Worm (Caenorhabditis elegans) whole organism, L1 larva: Measurements from ENCODE around the gene idpp-5.

Experiments used
- C16A3.4 ChIP-seq: fragments of 150-350 bp; optimal IDR thresholded peaks from 2 replicates; lab custom pipeline; 2014; ENCODE audit warnings: missing biosample characterization, missing genetic modification characterization
- C34B4.2 ChIP-seq: sonication (generic microtip); optimal IDR thresholded peaks from 2 replicates; lab custom pipeline; 2017; ENCODE audit warnings: mild to moderate bottlenecking, missing genetic modification characterization, missing compliant biosample characterization
- F16B12.6 ChIP-seq: fragments of 150-350 bp; optimal IDR thresholded peaks from 2 replicates; lab custom pipeline; 2014; ENCODE audit warnings: missing biosample characterization, missing genetic modification characterization
- aly-2 ChIP-seq: fragments of 150-350 bp; optimal IDR thresholded peaks from 2 replicates; lab custom pipeline; 2014; ENCODE audit warnings: missing biosample characterization, missing genetic modification characterization
- ama-1 ChIP-seq: fragments of 150-350 bp; optimal IDR thresholded peaks from 2 replicates; lab custom pipeline; 2014
- ceh-88 ChIP-seq: fragments of 200-800 bp; sonication (Bioruptor generic); IDR thresholded peaks from 2 replicates; pipeline ENCODE4 v1.3.6; 2022; ENCODE audit warnings: missing genetic modification characterization, missing compliant biosample characterization
- ceh-90 ChIP-seq: sonication (generic microtip); optimal IDR thresholded peaks from 2 replicates; lab custom pipeline; 2016; ENCODE audit warnings: missing genetic modification characterization, missing compliant biosample characterization
- ces-1 ChIP-seq: fragments of 150-350 bp; optimal IDR thresholded peaks from 2 replicates; lab custom pipeline; 2014; ENCODE audit warnings: missing biosample characterization, missing genetic modification reagents, missing genetic modification characterization
- dpl-1 ChIP-seq, 3 experiments: fragments of 150-350 bp in 2 of 3; sonication (generic microtip) in 1 of 3; optimal IDR thresholded peaks; 2 replicates each; lab custom pipeline; 2014 to 2017; ENCODE audit warnings: missing biosample characterization in 3 of 3, missing genetic modification characterization in 3 of 3, missing genetic modification reagents in 3 of 3
- efl-3 ChIP-seq: fragments of 200-800 bp; sonication (Bioruptor generic); optimal IDR thresholded peaks from 2 replicates; lab custom pipeline; 2018; ENCODE audit warnings: mild to moderate bottlenecking, missing genetic modification characterization, missing compliant biosample characterization
- egl-27 ChIP-seq, 2 experiments: fragments of 150-350 bp in 1 of 2; sonication (generic microtip); optimal IDR thresholded peaks; 3 replicates each; lab custom pipeline; 2017 to 2018; ENCODE audit warnings: missing biosample characterization in 2 of 2, missing genetic modification characterization in 2 of 2, missing genetic modification reagents in 2 of 2
- elt-3 ChIP-seq, 6 experiments: fragments of 150-350 bp in 1 of 6; sonication (generic microtip); optimal IDR thresholded peaks; 2 replicates each; lab custom pipeline; 2017 to 2018; ENCODE audit warnings: missing biosample characterization in 6 of 6, missing genetic modification characterization in 6 of 6, inconsistent platforms in 1 of 6
- ets-5 ChIP-seq: fragments of 200-800 bp; sonication (Bioruptor generic); IDR thresholded peaks from 2 replicates; pipeline ENCODE4 v1.3.6; 2022; ENCODE audit warnings: missing genetic modification characterization, missing compliant biosample characterization
- fkh-10 ChIP-seq: sonication (generic microtip); optimal IDR thresholded peaks from 2 replicates; lab custom pipeline; 2017; ENCODE audit warnings: missing biosample characterization, missing genetic modification reagents, missing genetic modification characterization
- fkh-8 ChIP-seq: sonication (generic microtip); optimal IDR thresholded peaks from 2 replicates; lab custom pipeline; 2016; ENCODE audit warnings: mild to moderate bottlenecking, missing genetic modification characterization, missing compliant biosample characterization
- fos-1 ChIP-seq: fragments of 150-350 bp; optimal IDR thresholded peaks from 2 replicates; lab custom pipeline; 2014; ENCODE audit warnings: missing biosample characterization, missing genetic modification characterization
- hlh-17 ChIP-seq: fragments of 200-800 bp; sonication (Bioruptor generic); optimal IDR thresholded peaks from 2 replicates; lab custom pipeline; 2018; ENCODE audit warnings: missing genetic modification characterization, mild to moderate bottlenecking, missing compliant biosample characterization, moderate library complexity, borderline replicate concordance
- hlh-4 ChIP-seq: sonication (generic microtip); optimal IDR thresholded peaks from 2 replicates; lab custom pipeline; 2016; ENCODE audit warnings: mild to moderate bottlenecking, missing genetic modification characterization, missing compliant biosample characterization
- irx-1 ChIP-seq: sonication (generic microtip); optimal IDR thresholded peaks from 2 replicates; lab custom pipeline; 2016; ENCODE audit warnings: missing genetic modification characterization, missing compliant biosample characterization
- jun-1 ChIP-seq: fragments of 150-350 bp; optimal IDR thresholded peaks from 2 replicates; lab custom pipeline; 2014; ENCODE audit warnings: missing biosample characterization, missing genetic modification reagents, missing genetic modification characterization
- lin-13 ChIP-seq: fragments of 150-350 bp; optimal IDR thresholded peaks from 2 replicates; lab custom pipeline; 2014; ENCODE audit warnings: missing biosample characterization, missing genetic modification reagents, missing genetic modification characterization
- lin-35 ChIP-seq, 2 experiments: fragments of 150-350 bp; optimal IDR thresholded peaks; 2 replicates each; lab custom pipeline; 2014; ENCODE audit warnings: missing biosample characterization in 2 of 2, missing genetic modification characterization in 2 of 2, missing genetic modification reagents in 2 of 2
- lir-3 ChIP-seq: sonication (generic microtip); optimal IDR thresholded peaks from 2 replicates; lab custom pipeline; 2016; ENCODE audit warnings: mild to moderate bottlenecking, missing genetic modification characterization, moderate library complexity, missing compliant biosample characterization; ENCODE audit not compliant: poor library complexity
- lsy-2 ChIP-seq, 2 experiments: fragments of 150-350 bp; optimal IDR thresholded peaks; 2 replicates each; lab custom pipeline; 2014; ENCODE audit warnings: missing biosample characterization in 2 of 2, missing genetic modification characterization in 2 of 2
- mab-9 ChIP-seq: fragments of 200-800 bp; sonication (Bioruptor generic); IDR thresholded peaks from 2 replicates; pipeline ENCODE4 v1.3.6; 2022; ENCODE audit warnings: missing genetic modification reagents, missing genetic modification characterization, missing compliant biosample characterization
- mdl-1 ChIP-seq, 2 experiments: fragments of 150-350 bp; optimal IDR thresholded peaks; 2 replicates each; lab custom pipeline; 2014 to 2017; ENCODE audit warnings: missing biosample characterization in 2 of 2, missing genetic modification characterization in 2 of 2, inconsistent platforms in 1 of 2
- nhr-12 ChIP-seq: sonication (generic microtip); optimal IDR thresholded peaks from 2 replicates; lab custom pipeline; 2017; ENCODE audit warnings: missing biosample characterization, missing genetic modification characterization
- nhr-19 ChIP-seq: fragments of 200-800 bp; sonication (Bioruptor generic); conservative IDR thresholded peaks from 2 replicates; pipeline ENCODE4 v1.3.6; 2022; ENCODE audit warnings: missing genetic modification characterization, missing compliant biosample characterization
- nhr-20 ChIP-seq: sonication (generic microtip); optimal IDR thresholded peaks from 2 replicates; lab custom pipeline; 2016; ENCODE audit warnings: mild to moderate bottlenecking, missing genetic modification characterization, missing compliant biosample characterization
- nhr-237 ChIP-seq: fragments of 150-350 bp; optimal IDR thresholded peaks from 2 replicates; lab custom pipeline; 2014; ENCODE audit warnings: missing biosample characterization, missing genetic modification characterization
- nhr-28 ChIP-seq: fragments of 150-350 bp; optimal IDR thresholded peaks from 2 replicates; lab custom pipeline; 2014; ENCODE audit warnings: missing biosample characterization, missing genetic modification characterization
- nhr-71 ChIP-seq: sonication (generic microtip); optimal IDR thresholded peaks from 2 replicates; lab custom pipeline; 2016; ENCODE audit warnings: mild to moderate bottlenecking, missing genetic modification characterization, moderate library complexity, missing compliant biosample characterization
- nhr-77 ChIP-seq: fragments of 150-350 bp; optimal IDR thresholded peaks from 2 replicates; lab custom pipeline; 2014; ENCODE audit warnings: missing biosample characterization, missing genetic modification characterization
- nhr-84 ChIP-seq: sonication (generic microtip); optimal IDR thresholded peaks from 2 replicates; lab custom pipeline; 2017; ENCODE audit warnings: missing biosample characterization, missing genetic modification characterization
- nhr-90 ChIP-seq: sonication (generic microtip); optimal IDR thresholded peaks from 2 replicates; lab custom pipeline; 2016; ENCODE audit warnings: mild to moderate bottlenecking, missing genetic modification characterization, missing compliant biosample characterization; ENCODE audit not compliant: poor library complexity
- pag-3 ChIP-seq: sonication (generic microtip); optimal IDR thresholded peaks from 2 replicates; lab custom pipeline; 2017; ENCODE audit warnings: missing genetic modification characterization, mild to moderate bottlenecking, missing compliant biosample characterization, antibody characterized with exemption, borderline replicate concordance; ENCODE audit not compliant: insufficient read depth
- pqm-1 ChIP-seq: sonication (generic microtip); optimal IDR thresholded peaks from 3 replicates; lab custom pipeline; 2017; ENCODE audit warnings: missing biosample characterization, missing genetic modification characterization
- rnt-1 ChIP-seq: sonication (generic microtip); optimal IDR thresholded peaks from 2 replicates; lab custom pipeline; 2016; ENCODE audit warnings: mild to moderate bottlenecking, missing genetic modification characterization, moderate library complexity, missing compliant biosample characterization
- skn-1 ChIP-seq: fragments of 150-350 bp; optimal IDR thresholded peaks from 2 replicates; lab custom pipeline; 2014; ENCODE audit warnings: missing biosample characterization, missing genetic modification characterization
- snpc-4 ChIP-seq: fragments of 150-350 bp; optimal IDR thresholded peaks from 2 replicates; lab custom pipeline; 2014; ENCODE audit warnings: missing biosample characterization, missing genetic modification characterization
- snu-23 ChIP-seq: sonication (generic microtip); optimal IDR thresholded peaks from 2 replicates; lab custom pipeline; 2016; ENCODE audit warnings: missing genetic modification characterization, missing compliant biosample characterization
- sox-4 ChIP-seq: sonication (generic microtip); optimal IDR thresholded peaks from 2 replicates; lab custom pipeline; 2016; ENCODE audit warnings: missing genetic modification characterization, missing compliant biosample characterization
- sptf-1 ChIP-seq: fragments of 150-350 bp; optimal IDR thresholded peaks from 2 replicates; lab custom pipeline; 2014; ENCODE audit warnings: missing biosample characterization, missing genetic modification characterization
- swsn-7 ChIP-seq: sonication (generic microtip); optimal IDR thresholded peaks from 2 replicates; lab custom pipeline; 2016; ENCODE audit warnings: missing genetic modification characterization, missing compliant biosample characterization
- tlp-1 ChIP-seq: fragments of 150-350 bp; optimal IDR thresholded peaks from 2 replicates; lab custom pipeline; 2014; ENCODE audit warnings: missing biosample characterization, missing genetic modification characterization
- unc-30 ChIP-seq: sonication (generic microtip); optimal IDR thresholded peaks from 2 replicates; lab custom pipeline; 2017; ENCODE audit warnings: missing biosample characterization, missing genetic modification characterization
- unc-62 ChIP-seq: fragments of 150-350 bp; optimal IDR thresholded peaks from 2 replicates; lab custom pipeline; 2014; ENCODE audit warnings: missing biosample characterization, missing genetic modification reagents, missing genetic modification characterization
- unc-86 ChIP-seq: sonication (generic microtip); optimal IDR thresholded peaks from 2 replicates; lab custom pipeline; 2016; ENCODE audit warnings: missing genetic modification characterization, missing compliant biosample characterization
- unc-98 ChIP-seq: fragments of 200-800 bp; sonication (Bioruptor generic); IDR thresholded peaks from 2 replicates; pipeline ENCODE4 v1.3.6; 2022; ENCODE audit warnings: missing genetic modification characterization, missing compliant biosample characterization
- zip-4 ChIP-seq: fragments of 200-800 bp; sonication (Bioruptor generic); optimal IDR thresholded peaks from 2 replicates; lab custom pipeline; 2018; ENCODE audit warnings: mild to moderate bottlenecking, missing genetic modification characterization, moderate library complexity, missing compliant biosample characterization
- ztf-11 ChIP-seq, 2 experiments: sonication (generic microtip); optimal IDR thresholded peaks; 2 replicates each; lab custom pipeline; 2016 to 2017; ENCODE audit warnings: missing genetic modification characterization in 2 of 2, missing biosample characterization in 1 of 2, missing compliant biosample characterization in 1 of 2
- ztf-4 ChIP-seq: fragments of 150-350 bp; optimal IDR thresholded peaks from 2 replicates; lab custom pipeline; 2014; ENCODE audit warnings: missing biosample characterization, missing genetic modification characterization

Gene idpp-5

DNA sequence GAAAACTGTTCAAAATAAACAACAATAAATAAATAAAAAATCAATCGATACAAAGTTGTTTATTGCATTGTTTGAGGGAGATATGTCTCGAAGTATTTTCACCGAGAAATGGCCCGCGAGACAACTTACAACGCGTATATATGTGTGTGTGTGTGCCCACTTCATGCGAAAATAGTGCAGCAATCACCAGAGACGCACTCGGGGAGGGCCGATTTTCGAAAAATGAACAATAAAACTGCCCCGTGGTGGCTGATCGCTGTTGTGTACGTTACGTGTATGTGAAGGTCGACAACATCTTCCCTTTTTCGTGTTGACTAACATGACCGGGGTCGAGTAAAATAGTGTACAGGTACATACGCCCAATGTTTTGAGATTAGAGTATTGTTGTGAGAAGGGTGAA is 4.1 kb downstream of the idpp-5 start (continued):
- TF ChIP-seq mab-9 (GFP tag; lab: Robert Waterston, UW) (no peak), ceh-88 (GFP tag; lab: Robert Waterston, UW) (peak; percentile 44; the same call in 1 of the 2 replicates), nhr-12 (tag; lab: Kevin White, UChicago) (no peak), irx-1 (peak; percentile 65), ets-5 (GFP tag; lab: Robert Waterston, UW) (no peak), egl-27 (tag; optimal IDR thresholded peaks at IDR 0.05; lab: Kevin White, UChicago) (no peak), ztf-11 (tag; optimal IDR thresholded peaks at IDR 0.05; lab: Kevin White, UChicago) (no peak), C16A3.4 (tag; lab: Kevin White, UChicago) (peak; percentile 80), jun-1 (tag; lab: Kevin White, UChicago) (no peak), ces-1 (GFP tag; lab: Kevin White, UChicago) (no peak), sox-4 (tag; lab: Kevin White, UChicago) (no peak), mdl-1 (tag; optimal IDR thresholded peaks at IDR 0.05; lab: Kevin White, UChicago) (peak in 1 of 2 experiments; percentile 70), lin-35 (GFP tag; optimal IDR thresholded peaks at IDR 0.05; lab: Kevin White, UChicago) (peak; percentile 22 to 70), nhr-28 (tag; lab: Kevin White, UChicago) (no peak), ama-1 (lab: Kevin White, UChicago) (peak; percentile 78), unc-98 (no peak), nhr-237 (tag; lab: Kevin White, UChicago) (no peak), nhr-90 (tag; lab: Kevin White, UChicago) (peak; percentile 90), elt-3 (tag; optimal IDR thresholded peaks at IDR 0.05; lab: Kevin White, UChicago) (peak in 4 of 6 experiments; percentile 27 to 79 (median 50)), skn-1 (no peak), nhr-19 (GFP tag; lab: Robert Waterston, UW) (peak; percentile 72), snpc-4 (tag; lab: Kevin White, UChicago) (no peak), hlh-17 (no peak), tlp-1 (no peak), zip-4 (peak; percentile 28), pqm-1 (tag; lab: Kevin White, UChicago) (no peak), unc-62 (GFP tag; lab: Kevin White, UChicago) (no peak), nhr-84 (tag; lab: Kevin White, UChicago) (no peak), hlh-4 (no peak), nhr-20 (tag; lab: Kevin White, UChicago) (peak; percentile 87), swsn-7 (tag; lab: Kevin White, UChicago) (peak; percentile 70), lir-3 (peak; percentile 56), aly-2 (tag; lab: Kevin White, UChicago) (no peak), ztf-4 (tag; lab: Kevin White, UChicago) (peak; percentile 16), sptf-1 (tag; lab: Kevin White, UChicago) (no peak), efl-3 (peak; percentile 18), C34B4.2 (tag; lab: Kevin White, UChicago) (no peak), rnt-1 (tag; lab: Kevin White, UChicago) (peak; percentile 39), nhr-77 (tag; lab: Kevin White, UChicago) (no peak), dpl-1 (GFP tag; optimal IDR thresholded peaks at IDR 0.05; lab: Kevin White, UChicago) (peak in 2 of 3 experiments; percentile 2 to 18), nhr-71 (tag; lab: Kevin White, UChicago) (peak; percentile 87), snu-23 (GFP tag; lab: Kevin White, UChicago) (peak; percentile 88), ceh-90 (no peak), pag-3 (tag; lab: Kevin White, UChicago) (no peak), fos-1 (tag; lab: Kevin White, UChicago) (peak; percentile 76), F16B12.6 (tag; lab: Kevin White, UChicago) (no peak), fkh-10 (GFP tag; lab: Kevin White, UChicago) (no peak), lsy-2 (tag; optimal IDR thresholded peaks at IDR 0.05; lab: Kevin White, UChicago) (peak; percentile 46 to 47), unc-30 (tag; lab: Kevin White, UChicago) (no peak), unc-86 (tag; lab: Kevin White, UChicago) (no peak), lin-13 (GFP tag; lab: Kevin White, UChicago) (no peak), fkh-8 (tag; lab: Kevin White, UChicago) (no peak)
